Fruit fly (Drosophila melanogaster) whole organism, embryonic: ENCODE measurements around the gene CG5846.

Experiments
- CG10979 ChIP-seq: fragments of 200-800 bp; sonication (Bioruptor generic); optimal IDR thresholded peaks from 2 replicates; lab custom pipeline; 2018; ENCODE audit warnings: missing biosample characterization, mild to moderate bottlenecking, missing genetic modification characterization, moderate library complexity
- CG11085 ChIP-seq: fragments of 200-800 bp; sonication (Bioruptor generic); IDR thresholded peaks from 2 replicates; pipeline ENCODE4 v1.3.6; 2022; ENCODE audit warnings: missing biosample characterization, missing genetic modification characterization
- CG11093 ChIP-seq: fragments of 200-800 bp; sonication (Bioruptor generic); IDR thresholded peaks from 3 replicates; pipeline ENCODE4 v1.3.6; 2022; ENCODE audit warnings: missing biosample characterization, missing genetic modification characterization
- CG12219 ChIP-seq: fragments of 200-800 bp; sonication (Bioruptor generic); optimal IDR thresholded peaks from 3 replicates; lab custom pipeline; 2018; ENCODE audit warnings: missing biosample characterization, mild to moderate bottlenecking, missing genetic modification characterization
- CG13296 ChIP-seq: fragments of 200-800 bp; sonication (Bioruptor generic); optimal IDR thresholded peaks from 3 replicates; lab custom pipeline; 2018; ENCODE audit warnings: missing biosample characterization, mild to moderate bottlenecking, missing genetic modification characterization
- CG17186 ChIP-seq: fragments of 200-800 bp; sonication (Bioruptor generic); optimal IDR thresholded peaks from 3 replicates; lab custom pipeline; 2017; ENCODE audit warnings: missing biosample characterization, missing genetic modification reagents, missing genetic modification characterization
- CG17359 ChIP-seq: fragments of 200-800 bp; sonication (Bioruptor generic); optimal IDR thresholded peaks from 3 replicates; lab custom pipeline; 2018; ENCODE audit warnings: missing biosample characterization, mild to moderate bottlenecking, missing genetic modification characterization, moderate library complexity
- CG17802 ChIP-seq: fragments of 200-800 bp; sonication (Bioruptor generic); optimal IDR thresholded peaks from 2 replicates; lab custom pipeline; 2018; ENCODE audit warnings: missing biosample characterization, mild to moderate bottlenecking, missing genetic modification characterization, moderate library complexity
- CG18764 ChIP-seq: fragments of 200-800 bp; sonication (Bioruptor generic); optimal IDR thresholded peaks from 3 replicates; lab custom pipeline; 2016; ENCODE audit warnings: missing biosample characterization, missing genetic modification characterization
- CG2712 ChIP-seq: fragments of 200-800 bp; optimal IDR thresholded peaks from 3 replicates; lab custom pipeline; 2019; ENCODE audit warnings: missing biosample characterization, mild to moderate bottlenecking, missing genetic modification characterization, moderate library complexity
- CG31441 ChIP-seq: fragments of 200-800 bp; sonication (Bioruptor generic); IDR thresholded peaks from 2 replicates; pipeline ENCODE4 v1.3.6; 2022; ENCODE audit warnings: missing biosample characterization, missing genetic modification characterization
- CG32532 ChIP-seq: fragments of 200-800 bp; sonication (Bioruptor generic); IDR thresholded peaks from 2 replicates; pipeline ENCODE4 v1.3.6; 2022; ENCODE audit warnings: missing biosample characterization, missing genetic modification characterization
- CG3281 ChIP-seq: fragments of 200-800 bp; sonication (Bioruptor generic); optimal IDR thresholded peaks from 3 replicates; lab custom pipeline; 2017; ENCODE audit warnings: missing biosample characterization, mild to moderate bottlenecking, missing genetic modification characterization
- CG33213 ChIP-seq: fragments of 200-800 bp; sonication (Bioruptor generic); optimal IDR thresholded peaks from 3 replicates; lab custom pipeline; 2016; ENCODE audit warnings: missing biosample characterization, missing genetic modification characterization
- CG3726 ChIP-seq: fragments of 200-800 bp; sonication (Bioruptor generic); IDR thresholded peaks from 3 replicates; pipeline ENCODE4, ENCODE4 v1.3.6; 2022; ENCODE audit warnings: missing biosample characterization, missing genetic modification characterization
- CG4820 ChIP-seq: fragments of 200-800 bp; sonication (Bioruptor generic); optimal IDR thresholded peaks from 3 replicates; lab custom pipeline; 2016; ENCODE audit warnings: missing biosample characterization, missing genetic modification characterization
- CG5953 ChIP-seq: fragments of 200-800 bp; sonication (Bioruptor generic); IDR thresholded peaks from 2 replicates; pipeline ENCODE4 v1.3.6; 2022; ENCODE audit warnings: missing biosample characterization, missing genetic modification characterization
- CG6765 ChIP-seq: fragments of 200-800 bp; sonication (Bioruptor generic); optimal IDR thresholded peaks from 3 replicates; lab custom pipeline; 2017; ENCODE audit warnings: missing biosample characterization, mild to moderate bottlenecking, missing genetic modification characterization
- CG7556 ChIP-seq: fragments of 200-800 bp; sonication (Bioruptor generic); optimal IDR thresholded peaks from 2 replicates; lab custom pipeline; 2017; ENCODE audit warnings: missing biosample characterization, mild to moderate bottlenecking, missing genetic modification characterization
- Dek ChIP-seq: fragments of 200-800 bp; sonication (Bioruptor generic); optimal IDR thresholded peaks from 3 replicates; lab custom pipeline; 2019; ENCODE audit warnings: missing biosample characterization, mild to moderate bottlenecking, missing genetic modification characterization, moderate library complexity
- E2f1 ChIP-seq: fragments of 200-800 bp; sonication (Bioruptor generic); IDR thresholded peaks from 2 replicates; pipeline ENCODE4 v1.3.6; 2022; ENCODE audit warnings: missing biosample characterization, missing genetic modification characterization
- HmgZ ChIP-seq: fragments of 200-800 bp; sonication (Bioruptor generic); optimal IDR thresholded peaks from 2 replicates; lab custom pipeline; 2018; ENCODE audit warnings: missing biosample characterization, mild to moderate bottlenecking, missing genetic modification characterization
- Med ChIP-seq: fragments of 200-800 bp; sonication (Bioruptor generic); peaks from one replicate; lab custom pipeline; 2016; ENCODE audit warnings: missing biosample characterization, missing genetic modification characterization, mild to moderate bottlenecking, inconsistent platforms, moderate library complexity
- Meics ChIP-seq: fragments of 200-800 bp; sonication (Bioruptor generic); optimal IDR thresholded peaks from 2 replicates; lab custom pipeline; 2017; ENCODE audit warnings: missing biosample characterization, mild to moderate bottlenecking, missing genetic modification characterization
- Mes4 ChIP-seq: fragments of 200-800 bp; sonication (Bioruptor generic); optimal IDR thresholded peaks from 2 replicates; lab custom pipeline; 2016; ENCODE audit warnings: missing biosample characterization, missing genetic modification characterization
- ac ChIP-seq: fragments of 200-800 bp; sonication (Bioruptor generic); optimal IDR thresholded peaks from 3 replicates; lab custom pipeline; 2017; ENCODE audit warnings: missing biosample characterization, mild to moderate bottlenecking, missing genetic modification characterization
- corto ChIP-seq: fragments of 200-800 bp; sonication (Bioruptor generic); optimal IDR thresholded peaks from 2 replicates; lab custom pipeline; 2016; ENCODE audit warnings: missing biosample characterization, mild to moderate bottlenecking, missing genetic modification characterization, moderate library complexity
- disco-r ChIP-seq: fragments of 200-800 bp; sonication (Bioruptor generic); optimal IDR thresholded peaks from 2 replicates; lab custom pipeline; 2016; ENCODE audit warnings: missing biosample characterization, missing genetic modification characterization
- dmrt11E ChIP-seq: fragments of 200-800 bp; sonication (Bioruptor generic); optimal IDR thresholded peaks from 3 replicates; lab custom pipeline; 2018; ENCODE audit warnings: missing biosample characterization, mild to moderate bottlenecking, missing genetic modification characterization, moderate library complexity
- emc ChIP-seq: fragments of 200-800 bp; sonication (Bioruptor generic); optimal IDR thresholded peaks from 2 replicates; lab custom pipeline; 2016; ENCODE audit warnings: missing biosample characterization, missing genetic modification characterization
- fd96Cb ChIP-seq: fragments of 200-800 bp; sonication (Bioruptor generic); optimal IDR thresholded peaks from 2 replicates; lab custom pipeline; 2018; ENCODE audit warnings: missing biosample characterization, mild to moderate bottlenecking, missing genetic modification characterization, moderate library complexity
- her ChIP-seq: fragments of 200-800 bp; sonication (Bioruptor generic); optimal IDR thresholded peaks from 2 replicates; lab custom pipeline; 2016; ENCODE audit warnings: missing biosample characterization, missing genetic modification characterization
- jigr1 ChIP-seq: fragments of 200-800 bp; sonication (Bioruptor generic); IDR thresholded peaks from 3 replicates; pipeline ENCODE4 v1.3.6; 2022; ENCODE audit warnings: missing biosample characterization, missing genetic modification characterization
- ken ChIP-seq: fragments of 200-800 bp; sonication (Bioruptor generic); IDR thresholded peaks from 3 replicates; pipeline ENCODE4 v1.3.6; 2022; ENCODE audit warnings: missing biosample characterization, missing genetic modification characterization
- lov ChIP-seq, 2 experiments: fragments of 200-800 bp in 1 of 2; fragments of >200 bp in 1 of 2; sonication (Bioruptor generic) in 1 of 2; IDR thresholded peaks in 1 of 2; optimal IDR thresholded peaks in 1 of 2; 2 replicates in 1 of 2; 3 replicates in 1 of 2; pipeline versions ENCODE4 v1.3.6 to Lab custom; 2017 to 2022; ENCODE audit warnings: missing biosample characterization in 1 of 2, missing genetic modification characterization in 1 of 2
- odd ChIP-seq: fragments of 200-800 bp; sonication (Bioruptor generic); optimal IDR thresholded peaks from 2 replicates; lab custom pipeline; 2017; ENCODE audit warnings: missing biosample characterization, mild to moderate bottlenecking, missing genetic modification characterization
- org-1 ChIP-seq: fragments of 200-800 bp; sonication (Bioruptor generic); optimal IDR thresholded peaks from 2 replicates; lab custom pipeline; 2017; ENCODE audit warnings: missing biosample characterization, missing genetic modification characterization
- peb ChIP-seq: fragments of 200-800 bp; sonication (Bioruptor generic); IDR thresholded peaks from 2 replicates; pipeline ENCODE4 v1.3.6; 2022; ENCODE audit warnings: missing biosample characterization, missing genetic modification characterization
- pum ChIP-seq: fragments of 200-800 bp; sonication (Bioruptor generic); optimal IDR thresholded peaks from 2 replicates; lab custom pipeline; 2016; ENCODE audit warnings: missing biosample characterization, missing genetic modification characterization
- schlank ChIP-seq: fragments of 200-800 bp; sonication (Bioruptor generic); optimal IDR thresholded peaks from 2 replicates; lab custom pipeline; 2018; ENCODE audit warnings: missing biosample characterization, mild to moderate bottlenecking, missing genetic modification characterization
- shn ChIP-seq: fragments of 200-800 bp; sonication (Bioruptor generic); optimal IDR thresholded peaks from 3 replicates; lab custom pipeline; 2016; ENCODE audit warnings: missing biosample characterization, missing genetic modification characterization
- slbo ChIP-seq: fragments of 200-800 bp; sonication (Bioruptor generic); IDR thresholded peaks from 2 replicates; pipeline ENCODE4 v1.3.6; 2022; ENCODE audit warnings: missing biosample characterization, missing genetic modification characterization
- sr ChIP-seq: fragments of 200-800 bp; sonication (Bioruptor generic); IDR thresholded peaks from 3 replicates; pipeline ENCODE4 v1.3.6; 2022; ENCODE audit warnings: missing biosample characterization, missing genetic modification characterization
- trem ChIP-seq: fragments of 200-800 bp; optimal IDR thresholded peaks from 3 replicates; lab custom pipeline; 2019; ENCODE audit warnings: missing biosample characterization, mild to moderate bottlenecking, missing genetic modification characterization, moderate library complexity
- trh ChIP-seq: fragments of 200-800 bp; sonication (Bioruptor generic); optimal IDR thresholded peaks from 2 replicates; lab custom pipeline; 2016; ENCODE audit warnings: missing biosample characterization, missing genetic modification characterization
- tup ChIP-seq: fragments of 200-800 bp; sonication (Bioruptor generic); optimal IDR thresholded peaks from 2 replicates; lab custom pipeline; 2016; ENCODE audit warnings: missing biosample characterization, mild to moderate bottlenecking, missing genetic modification characterization, moderate library complexity
- unc-4 ChIP-seq: fragments of 200-800 bp; sonication (Bioruptor generic); IDR thresholded peaks from 2 replicates; pipeline ENCODE4 v1.3.6; 2022; ENCODE audit warnings: missing biosample characterization, missing genetic modification characterization; ENCODE audit not compliant: partially characterized antibody
- wek ChIP-seq: fragments of 200-800 bp; sonication (Bioruptor generic); optimal IDR thresholded peaks from 3 replicates; lab custom pipeline; 2018; ENCODE audit warnings: missing biosample characterization, mild to moderate bottlenecking, missing genetic modification characterization, moderate library complexity
- wor ChIP-seq: fragments of 200-800 bp; sonication (Bioruptor generic); IDR thresholded peaks from 2 replicates; pipeline ENCODE4 v1.3.6; 2022; ENCODE audit warnings: missing biosample characterization, missing genetic modification characterization
- zen2 ChIP-seq: fragments of 200-800 bp; sonication (Bioruptor generic); IDR thresholded peaks from 3 replicates; pipeline ENCODE4 v1.3.6; 2022; ENCODE audit warnings: missing biosample characterization, missing genetic modification characterization; ENCODE audit not compliant: partially characterized antibody

The CG5846 gene

DNA sequence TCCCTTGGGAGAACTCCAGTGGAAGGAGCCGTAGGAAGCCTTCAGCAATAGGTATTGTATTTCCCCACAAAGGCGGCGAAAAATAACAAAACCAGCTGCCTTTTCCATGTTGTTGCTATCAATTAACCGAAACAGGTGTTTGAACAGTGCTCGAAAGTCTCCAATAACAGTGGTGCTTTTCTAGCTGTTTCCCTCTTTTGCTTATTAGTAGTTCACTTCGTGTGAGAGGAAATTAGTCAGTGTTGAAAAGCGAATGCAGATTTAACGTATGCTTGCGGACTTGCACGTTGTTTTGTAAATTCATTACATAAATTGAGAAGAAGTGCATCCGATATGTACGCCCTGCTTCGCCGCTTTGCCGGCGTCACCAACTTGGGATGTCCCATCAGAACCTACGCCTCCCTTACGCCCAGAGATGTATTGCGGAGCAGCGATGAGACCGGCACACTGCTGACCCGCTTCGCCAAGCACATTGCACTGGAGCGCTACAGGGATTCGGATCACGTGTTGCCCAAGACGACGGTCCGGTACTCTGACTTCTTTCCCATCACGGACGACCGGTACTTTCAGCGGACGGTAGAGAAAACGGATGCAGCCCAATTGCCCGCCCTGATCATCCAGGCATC lies 18.3 kb downstream of the CG5846 start, which contains the start of the genes Datp and CG4619 (continued):
- TF ChIP-seq HmgZ (tag; lab: Kevin White, UChicago): peak; percentile 87
- peak; percentile 32 for TF ChIP-seq trem
- peak; percentile 37; the same call in 1 of the 2 replicates for TF ChIP-seq unc-4 (GFP tag; lab: Robert Waterston, UW)
- peak; percentile 20 for TF ChIP-seq disco-r (GFP tag; lab: Kevin White, UChicago)
- TF ChIP-seq pum (GFP tag; lab: Kevin White, UChicago): peak; percentile 29
- no peak for TF ChIP-seq CG5953 (GFP tag; lab: Robert Waterston, UW)
- no peak for TF ChIP-seq CG7556
- TF ChIP-seq peb (GFP tag; lab: Robert Waterston, UW): no peak
- no peak for TF ChIP-seq zen2 (GFP tag; lab: Robert Waterston, UW)
- TF ChIP-seq tup: no peak
- peak; percentile 32 for TF ChIP-seq CG18764 (GFP tag; lab: Kevin White, UChicago)
- 0 out of 2 replicates have a peak, but pooled peaks have one; percentile 40 for TF ChIP-seq CG11085 (GFP tag; lab: Robert Waterston, UW)
- no peak for TF ChIP-seq sr (GFP tag; lab: Robert Waterston, UW)
- peak; percentile 54 for TF ChIP-seq her (GFP tag; lab: Kevin White, UChicago)
- TF ChIP-seq CG12219 (GFP tag; lab: Kevin White, UChicago): peak; percentile 13
- peak; percentile 6 for TF ChIP-seq CG10979 (tag; lab: Kevin White, UChicago)
- no peak for TF ChIP-seq schlank
- no peak for TF ChIP-seq lov (optimal IDR thresholded peaks at IDR 0.05; lab: Kevin White, UChicago)
- peak; percentile 72; the same call in 1 of the 3 replicates for TF ChIP-seq lov (GFP tag; IDR thresholded peaks at IDR 0.05; lab: Robert Waterston, UW)
- no peak for TF ChIP-seq dmrt11E (tag; lab: Kevin White, UChicago)
- TF ChIP-seq jigr1 (GFP tag; lab: Robert Waterston, UW): no peak
- TF ChIP-seq fd96Cb (tag; lab: Kevin White, UChicago): no peak
- peak; percentile 76 for TF ChIP-seq shn (GFP tag; lab: Kevin White, UChicago)
- TF ChIP-seq CG32532 (GFP tag; lab: Robert Waterston, UW): no peak
- TF ChIP-seq wor: no peak
- peak; percentile 40 for TF ChIP-seq CG17186 (GFP tag; lab: Kevin White, UChicago)
- TF ChIP-seq CG33213 (GFP tag; lab: Kevin White, UChicago): peak; percentile 64
- no peak for TF ChIP-seq org-1 (GFP tag; lab: Kevin White, UChicago)
- no peak for TF ChIP-seq Mes4 (GFP tag; lab: Kevin White, UChicago)
- TF ChIP-seq CG2712 (tag; lab: Kevin White, UChicago): peak; percentile 16
- no peak for TF ChIP-seq CG13296 (GFP tag; lab: Kevin White, UChicago)
- peak; percentile 71 for TF ChIP-seq slbo (GFP tag; lab: Robert Waterston, UW)
- TF ChIP-seq CG17359: no peak
- TF ChIP-seq Dek: no peak
- no peak for TF ChIP-seq trh (GFP tag; lab: Kevin White, UChicago)
- no peak for TF ChIP-seq CG11093 (GFP tag; lab: Robert Waterston, UW)
- no peak for TF ChIP-seq CG3726 (GFP tag; lab: Robert Waterston, UW)
- TF ChIP-seq CG31441: no peak
- peak; percentile 32 for TF ChIP-seq CG3281 (GFP tag; lab: Kevin White, UChicago)
- TF ChIP-seq odd (GFP tag; lab: Kevin White, UChicago): no peak
- no peak for TF ChIP-seq wek (GFP tag; lab: Kevin White, UChicago)
- peak; percentile 96 for TF ChIP-seq Med
- no peak for TF ChIP-seq E2f1 (GFP tag; lab: Robert Waterston, UW)
- no peak for TF ChIP-seq corto (GFP tag; lab: Kevin White, UChicago)
- peak; percentile 38 for TF ChIP-seq emc (GFP tag; lab: Kevin White, UChicago)
- TF ChIP-seq CG6765 (GFP tag; lab: Kevin White, UChicago): no peak
- TF ChIP-seq CG17802: no peak
- TF ChIP-seq Meics (GFP tag; lab: Kevin White, UChicago): peak; percentile 39
- peak; percentile 53; the same call in 2 of the 3 replicates for TF ChIP-seq ken (GFP tag; lab: Robert Waterston, UW)
- TF ChIP-seq CG4820 (GFP tag; lab: Kevin White, UChicago): no peak
- no peak for TF ChIP-seq ac (GFP tag; lab: Kevin White, UChicago)
